Worm (Caenorhabditis elegans) whole organism, L4 larva: ENCODE results near the gene C13G3.1.

Source experiments
- nhr-11 ChIP-seq: fragments of 150-350 bp; optimal IDR thresholded peaks from 2 replicates; lab custom pipeline; 2014; ENCODE audit warnings: missing biosample characterization, missing genetic modification characterization
- nhr-25 ChIP-seq: sonication (generic microtip); optimal IDR thresholded peaks from 2 replicates; lab custom pipeline; 2017; ENCODE audit warnings: missing genetic modification characterization, mild to moderate bottlenecking, missing compliant biosample characterization, antibody characterized with exemption, moderate library complexity, borderline replicate concordance; ENCODE audit not compliant: insufficient read depth
- unc-62 ChIP-seq, 3 experiments: fragments of 150-350 bp in 1 of 3; sonication (generic microtip); optimal IDR thresholded peaks in 2 of 3; peaks in 1 of 3; 1 replicate in 1 of 3; 2 replicates in 2 of 3; lab custom pipeline; 2014 to 2017; ENCODE audit warnings: missing biosample characterization in 3 of 3, missing genetic modification characterization in 3 of 3, missing genetic modification reagents in 3 of 3, missing genotype in 1 of 3

ce11 chrV:11034748-11035147 is 22.5 kb upstream of the C13G3.1 start, which contains the start of gene pptr-2:
- TF ChIP-seq nhr-11 (tag; lab: Kevin White, UChicago) = peak; percentile 58
- TF ChIP-seq unc-62 (GFP tag; optimal IDR thresholded peaks at IDR 0.05 in 1 of 2; lab: Kevin White, UChicago) = peak in 1 of 2 experiments; percentile 74
- TF ChIP-seq unc-62 (tag; optimal IDR thresholded peaks at IDR 0.05; lab: Kevin White, UChicago) = no peak
- no peak for TF ChIP-seq nhr-25 (tag; lab: Kevin White, UChicago)
